Worm (Caenorhabditis elegans) whole organism, early embryonic: ENCODE data around the gene M110.8.

ENCODE experiments used
- B0310.2 ChIP-seq: sonication (generic microtip); optimal IDR thresholded peaks from 2 replicates; lab custom pipeline; 2016; ENCODE audit warnings: mild to moderate bottlenecking, missing genetic modification characterization, missing compliant biosample characterization
- F13C5.2 ChIP-seq: sonication (generic microtip); optimal IDR thresholded peaks from 2 replicates; lab custom pipeline; 2017; ENCODE audit warnings: mild to moderate bottlenecking, missing genetic modification characterization, inconsistent platforms, missing compliant biosample characterization
- aly-1 ChIP-seq: sonication (generic microtip); optimal IDR thresholded peaks from 2 replicates; lab custom pipeline; 2016; ENCODE audit warnings: missing genetic modification characterization, missing compliant biosample characterization
- ama-1 ChIP-seq: fragments of 150-350 bp; optimal IDR thresholded peaks from 2 replicates; lab custom pipeline; 2014
- ceh-13 ChIP-seq: fragments of 200-800 bp; sonication (Bioruptor generic); optimal IDR thresholded peaks from 2 replicates; lab custom pipeline; 2018; ENCODE audit warnings: mild to moderate bottlenecking, missing genetic modification characterization, missing compliant biosample characterization
- ceh-36 ChIP-seq: sonication (generic microtip); optimal IDR thresholded peaks from 2 replicates; lab custom pipeline; 2016; ENCODE audit warnings: missing genetic modification characterization, inconsistent platforms, missing compliant biosample characterization
- ets-7 ChIP-seq: sonication (generic microtip); optimal IDR thresholded peaks from 2 replicates; lab custom pipeline; 2016; ENCODE audit warnings: missing genotype, missing genetic modification characterization, missing compliant biosample characterization
- flt-1 ChIP-seq: fragments of 200-800 bp; sonication (Bioruptor generic); IDR thresholded peaks from 2 replicates; pipeline ENCODE4 v1.3.6; 2022; ENCODE audit warnings: missing genetic modification characterization, missing compliant biosample characterization
- hmbx-1 ChIP-seq: sonication (generic microtip); optimal IDR thresholded peaks from 2 replicates; lab custom pipeline; 2016; ENCODE audit warnings: mild to moderate bottlenecking, missing genetic modification characterization, missing compliant biosample characterization
- hmg-4 ChIP-seq: fragments of 200-800 bp; sonication (Bioruptor generic); optimal IDR thresholded peaks from 2 replicates; lab custom pipeline; 2018; ENCODE audit warnings: mild to moderate bottlenecking, missing genetic modification characterization, missing compliant biosample characterization
- hnd-1 ChIP-seq: sonication (generic microtip); optimal IDR thresholded peaks from 2 replicates; lab custom pipeline; 2016; ENCODE audit warnings: missing genetic modification characterization, missing compliant biosample characterization
- pes-1 ChIP-seq: fragments of 200-800 bp; sonication (Bioruptor generic); IDR thresholded peaks from 2 replicates; pipeline ENCODE4 v1.3.6; 2022; ENCODE audit warnings: missing genetic modification reagents, missing genetic modification characterization, missing compliant biosample characterization
- scrt-1 ChIP-seq: fragments of 200-800 bp; sonication (Bioruptor generic); IDR thresholded peaks from 2 replicates; pipeline ENCODE4 v1.3.6; 2022; ENCODE audit warnings: missing genetic modification characterization, missing compliant biosample characterization
- sea-1 ChIP-seq: fragments of 200-800 bp; sonication (Bioruptor generic); conservative IDR thresholded peaks from 2 replicates; pipeline ENCODE4 v1.3.6; 2022; ENCODE audit warnings: missing genetic modification characterization, missing compliant biosample characterization
- tbx-11 ChIP-seq: fragments of 200-800 bp; sonication (Bioruptor generic); IDR thresholded peaks from 2 replicates; pipeline ENCODE4 v1.3.6; 2022; ENCODE audit warnings: missing genetic modification characterization, missing compliant biosample characterization
- tbx-37 ChIP-seq: fragments of 200-800 bp; sonication (Bioruptor generic); conservative IDR thresholded peaks from 2 replicates; pipeline ENCODE4 v1.3.6; 2022; ENCODE audit warnings: missing genetic modification reagents, missing genetic modification characterization, missing compliant biosample characterization
- tra-4 ChIP-seq: sonication (generic microtip); optimal IDR thresholded peaks from 2 replicates; lab custom pipeline; 2017; ENCODE audit warnings: missing genetic modification characterization, missing compliant biosample characterization

The M110.8 gene

ce11 chrII:8173449-8173848 lies 35.9 kb downstream of the M110.8 start, which contains the start of the genes decr-1.3 and T05C12.1:
Gene decr-1.3 (minus strand): TSS chrII:8173549.
Gene T05C12.1 (plus strand): TSS chrII:8173680.
- no peak for TF ChIP-seq ama-1 (lab: Kevin White, UChicago)

ce11 chrII:8170374-8170773 lies 39.0 kb downstream of the M110.8 start, which contains the start of gene T05C12.11:
Gene T05C12.11 (minus strand): TSS chrII:8170474.
- TF ChIP-seq hnd-1 (no peak), tra-4 (tag; lab: Kevin White, UChicago) (no peak), scrt-1 (GFP tag; lab: Robert Waterston, UW) (no peak), ceh-13 (GFP tag; lab: Kevin White, UChicago) (no peak), sea-1 (GFP tag; lab: Robert Waterston, UW) (no peak), F13C5.2 (tag; lab: Kevin White, UChicago) (no peak), hmbx-1 (tag; lab: Kevin White, UChicago) (no peak), hmg-4 (no peak)

ce11 chrII:8169283-8169682 lies 40.1 kb downstream of the M110.8 start, which contains the start of gene T05C12.15:
Gene T05C12.15 (plus strand): TSS chrII:8169583.
- no peak for TF ChIP-seq F13C5.2 (tag; lab: Kevin White, UChicago)

ce11 chrII:8162120-8162648 lies 47.2 kb downstream of the M110.8 start, which contains the start of the genes emb-27 and rrf-3:
Gene emb-27 (minus strand): TSS chrII:8162170.
Gene rrf-3 (plus strand): TSS chrII:8162465.
- no peak for TF ChIP-seq pes-1 (GFP tag; lab: Robert Waterston, UW)
- no peak for TF ChIP-seq F13C5.2 (tag; lab: Kevin White, UChicago)
- TF ChIP-seq ceh-36, result no peak
- TF ChIP-seq flt-1, result no peak
- TF ChIP-seq aly-1 (tag; lab: Kevin White, UChicago), result no peak
- no peak for TF ChIP-seq ama-1 (lab: Kevin White, UChicago)
- TF ChIP-seq tbx-37 (GFP tag; lab: Robert Waterston, UW), result no peak
- TF ChIP-seq scrt-1 (GFP tag; lab: Robert Waterston, UW), result no peak
- no peak for TF ChIP-seq hmg-4
- no peak for TF ChIP-seq tra-4 (tag; lab: Kevin White, UChicago)
- no peak for TF ChIP-seq ets-7

ce11 chrII:8160916-8161315 lies 48.5 kb downstream of the M110.8 start:
- TF ChIP-seq tra-4 (tag; lab: Kevin White, UChicago) (no peak), tbx-11 (GFP tag; lab: Robert Waterston, UW) (no peak), aly-1 (tag; lab: Kevin White, UChicago) (no peak), hmbx-1 (tag; lab: Kevin White, UChicago) (no peak), F13C5.2 (tag; lab: Kevin White, UChicago) (no peak), B0310.2 (no peak), ama-1 (lab: Kevin White, UChicago) (no peak), tbx-37 (GFP tag; lab: Robert Waterston, UW) (no peak), pes-1 (GFP tag; lab: Robert Waterston, UW) (no peak)

- no peak for TF ChIP-seq ets-7
- no peak for TF ChIP-seq pes-1 (GFP tag; lab: Robert Waterston, UW)
Observed at ce11 chrII:8157991-8158390, 51.4 kb downstream of the M110.8 start, which contains the start of gene pch-2. Gene pch-2 (plus strand): TSS chrII:8158349.
